Worm (Caenorhabditis elegans) whole organism, L1 larva: Measurements from ENCODE around the gene F55A11.6.

Source experiments
- dsc-1 ChIP-seq: sonication (generic microtip); optimal IDR thresholded peaks from 2 replicates; lab custom pipeline; 2016; ENCODE audit warnings: mild to moderate bottlenecking, missing genetic modification characterization, missing compliant biosample characterization
- nhr-11 ChIP-seq: fragments of 150-350 bp; optimal IDR thresholded peaks from 2 replicates; lab custom pipeline; 2014; ENCODE audit warnings: missing biosample characterization, missing genetic modification characterization

- TF ChIP-seq nhr-11 (tag; lab: Kevin White, UChicago) = no peak
- no peak for TF ChIP-seq dsc-1 (tag; lab: Kevin White, UChicago)
These were observed 20.7 kb downstream of the F55A11.6 start for ce11 chrV:11797272-11797855.
